Fruit fly (Drosophila melanogaster): ENCODE measurements around the gene CG14989.

Gene CG14989

DNA sequence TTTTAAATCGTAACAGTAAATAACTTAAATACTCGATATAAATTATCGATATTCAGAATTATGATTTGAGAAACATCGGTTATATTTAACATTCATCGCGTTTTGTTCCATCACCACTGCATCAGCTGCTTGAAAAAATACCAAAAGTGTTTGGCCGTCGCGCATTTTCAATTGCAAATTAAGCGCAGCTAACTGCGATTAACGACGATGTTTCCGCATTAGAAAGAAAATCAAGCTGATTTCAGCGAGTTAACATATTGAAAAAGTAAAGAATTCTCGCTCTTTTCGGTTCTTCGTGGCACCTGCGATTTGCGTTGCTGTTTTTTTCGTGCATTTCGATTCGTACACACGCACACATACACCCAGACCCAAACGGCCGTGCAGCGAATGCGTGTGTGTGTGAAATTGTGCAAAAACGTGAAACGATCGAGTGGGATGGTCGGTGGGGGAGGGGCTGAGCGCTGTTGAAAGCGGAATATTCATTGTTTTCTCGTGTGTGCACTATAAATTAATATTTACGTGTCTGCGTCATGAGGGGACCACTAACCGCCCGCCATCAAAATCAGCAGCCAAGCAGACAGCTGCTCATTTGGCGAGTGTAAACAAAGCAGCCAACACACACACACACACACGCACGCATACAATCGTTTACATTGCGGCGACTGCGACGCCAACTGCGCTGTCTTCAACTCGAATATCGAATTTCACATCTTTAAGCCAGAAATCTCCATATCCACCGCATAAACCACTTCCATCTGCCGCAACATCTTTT, 20.9 kb downstream of the CG14989 start, which contains the start of gene Ack (continued):
- TF ChIP-seq CG30403 (GFP tag; optimal IDR thresholded peaks at IDR 0.05) (no peak), NfI (GFP tag; optimal IDR thresholded peaks at IDR 0.05) (no peak), CG6254 (GFP tag; optimal IDR thresholded peaks at IDR 0.05) (no peak), PHDP (tag; optimal IDR thresholded peaks at IDR 0.05) (no peak), CG8281 (tag; optimal IDR thresholded peaks at IDR 0.05) (no peak), Neu2 (GFP tag; optimal IDR thresholded peaks at IDR 0.05; ENCODE audit: borderline replicate concordance) (no peak), CG11696 (GFP tag; IDR thresholded peaks at IDR 0.05) (no peak), sqz (GFP tag; optimal IDR thresholded peaks at IDR 0.05) (peak; percentile 46), CG14667 (GFP tag; IDR thresholded peaks at IDR 0.05) (no peak), Ets65A (GFP tag) (peak; percentile 71), Lpt (GFP tag; optimal IDR thresholded peaks at IDR 0.05) (no peak), CG30020 (tag; optimal IDR thresholded peaks at IDR 0.05) (peak; percentile 3), ab (GFP tag; optimal IDR thresholded peaks at IDR 0.05) (no peak), scrt (GFP tag; optimal IDR thresholded peaks at IDR 0.05) (no peak), chinmo (GFP tag; IDR thresholded peaks at IDR 0.05; ENCODE audit: partially characterized antibody) (peak; percentile 89), CG16815 (GFP tag; optimal IDR thresholded peaks at IDR 0.05) (no peak), cad (GFP tag; optimal IDR thresholded peaks at IDR 0.05) (no peak), CG12299 (tag; optimal IDR thresholded peaks at IDR 0.05) (no peak), HLH54F (GFP tag; optimal IDR thresholded peaks at IDR 0.05) (no peak), CG8359 (GFP tag; optimal IDR thresholded peaks at IDR 0.05; ENCODE audit: borderline replicate concordance) (no peak), CG18262 (tag; optimal IDR thresholded peaks at IDR 0.05) (no peak), chm (GFP tag; IDR thresholded peaks at IDR 0.05) (no peak), Dll (GFP tag; IDR thresholded peaks at IDR 0.05; ENCODE audit: partially characterized antibody) (peak; percentile 90), repo (GFP tag; optimal IDR thresholded peaks at IDR 0.05) (no peak), fru (optimal IDR thresholded peaks at IDR 0.05) (no peak), tup (GFP tag; optimal IDR thresholded peaks at IDR 0.05) (no peak), Hmr (GFP tag; optimal IDR thresholded peaks at IDR 0.05) (no peak), NC2β (GFP tag; optimal IDR thresholded peaks at IDR 0.05) (no peak), Doc3 (GFP tag; IDR thresholded peaks at IDR 0.05; ENCODE audit: partially characterized antibody) (peak; percentile 64; the same call in 1 of the 3 replicates), Asciz (GFP tag; optimal IDR thresholded peaks at IDR 0.05) (no peak), Eip74EF (GFP tag; optimal IDR thresholded peaks at IDR 0.05) (no peak), CG2875 (GFP tag; optimal IDR thresholded peaks at IDR 0.05) (no peak), CG14965 (GFP tag; optimal IDR thresholded peaks at IDR 0.05; ENCODE audit: borderline replicate concordance) (no peak), disco-r (GFP tag; optimal IDR thresholded peaks at IDR 0.05) (no peak), B-H1 (GFP tag; IDR thresholded peaks at IDR 0.05) (no peak), Dip3 (GFP tag; optimal IDR thresholded peaks at IDR 0.05) (no peak), Ptx1 (GFP tag; IDR thresholded peaks at IDR 0.05) (no peak), CG6854 (GFP tag; optimal IDR thresholded peaks at IDR 0.05) (no peak), CG12391 (tag; optimal IDR thresholded peaks at IDR 0.05) (peak; percentile 25), CG4617 (GFP tag; optimal IDR thresholded peaks at IDR 0.05; ENCODE audit: borderline replicate concordance) (peak; percentile 66), Ada2b (GFP tag; IDR thresholded peaks at IDR 0.05) (no peak), ham (GFP tag; IDR thresholded peaks at IDR 0.05) (no peak), CG18764 (GFP tag; optimal IDR thresholded peaks at IDR 0.05) (no peak), zen (tag; optimal IDR thresholded peaks at IDR 0.05) (no peak), CG9876 (GFP tag; optimal IDR thresholded peaks at IDR 0.05) (no peak), emc (GFP tag; optimal IDR thresholded peaks at IDR 0.05) (no peak), H2.0 (GFP tag; IDR thresholded peaks at IDR 0.05) (no peak), sim (GFP tag; IDR thresholded peaks at IDR 0.05) (no peak), CG3407 (GFP tag; optimal IDR thresholded peaks at IDR 0.05) (no peak), CG17802 (tag; optimal IDR thresholded peaks at IDR 0.05) (no peak)

Measured in whole organism, embryonic.